Worm (Caenorhabditis elegans): ENCODE data around the gene cit-1.1.

DNA sequence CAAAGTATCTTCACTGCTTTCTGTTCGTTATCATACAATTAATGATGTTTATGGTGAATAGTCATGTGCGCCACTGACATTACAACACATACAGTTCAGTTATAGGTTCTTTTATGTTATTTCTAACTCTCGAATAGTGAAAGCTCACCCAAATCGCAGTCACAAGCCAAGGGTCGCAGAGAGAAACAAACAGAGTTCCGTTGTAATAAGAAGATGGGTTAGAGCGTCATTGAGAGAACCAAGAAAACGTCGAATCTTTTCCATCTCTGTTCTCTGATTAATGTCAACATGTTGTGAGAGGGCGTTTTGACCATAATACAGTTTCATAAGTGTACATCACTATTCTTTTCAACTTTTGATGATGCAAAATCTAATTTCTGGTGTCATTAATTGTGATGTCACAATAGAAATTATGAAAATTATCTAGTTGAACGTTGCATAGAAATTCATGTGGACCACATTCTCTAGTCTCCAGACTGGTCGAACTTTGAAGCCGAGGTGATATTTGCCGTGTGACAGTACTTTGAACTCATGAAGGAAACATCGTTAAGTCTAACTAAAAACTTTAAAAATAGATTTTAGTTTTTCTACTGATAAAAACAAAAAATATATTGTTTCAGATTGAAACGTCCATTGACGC lies 35.5 kb downstream of the cit-1.1 start:
- TF ChIP-seq F13C5.2 (tag; optimal IDR thresholded peaks at IDR 0.05) (no peak), ceh-36 (tag; optimal IDR thresholded peaks at IDR 0.05) (no peak), hmbx-1 (tag; optimal IDR thresholded peaks at IDR 0.05) (no peak), ama-1 (optimal IDR thresholded peaks at IDR 0.05) (no peak), flt-1 (GFP tag; IDR thresholded peaks at IDR 0.05) (no peak), tra-4 (tag; optimal IDR thresholded peaks at IDR 0.05) (no peak)
